Fruit fly (Drosophila melanogaster) whole organism, embryonic: ENCODE data around the gene Ilp7.

Experiments
- B-H1 ChIP-seq: fragments of 200-800 bp; sonication (Bioruptor generic); IDR thresholded peaks from 3 replicates; pipeline ENCODE4 v1.3.6; 2022; ENCODE audit warnings: missing biosample characterization, missing genetic modification characterization
- Bdp1 ChIP-seq: fragments of 200-800 bp; sonication (Bioruptor generic); optimal IDR thresholded peaks from 3 replicates; lab custom pipeline; 2016; ENCODE audit warnings: missing biosample characterization, missing genetic modification characterization
- CG1024 ChIP-seq: fragments of 200-800 bp; sonication (Bioruptor generic); IDR thresholded peaks from 2 replicates; pipeline ENCODE4 v1.3.6; 2022; ENCODE audit warnings: missing biosample characterization, missing genetic modification characterization
- CG11247 ChIP-seq: fragments of 200-800 bp; sonication (Bioruptor generic); IDR thresholded peaks from 2 replicates; pipeline ENCODE4 v1.3.6; 2022; ENCODE audit warnings: missing biosample characterization, missing genetic modification characterization
- CG11504 ChIP-seq: fragments of 200-800 bp; sonication (Bioruptor generic); optimal IDR thresholded peaks from 3 replicates; lab custom pipeline; 2019; ENCODE audit warnings: missing biosample characterization, mild to moderate bottlenecking, missing genetic modification characterization, moderate library complexity
- CG11696 ChIP-seq: fragments of 200-800 bp; sonication (Bioruptor generic); IDR thresholded peaks from 2 replicates; pipeline ENCODE4 v1.3.6; 2022; ENCODE audit warnings: missing biosample characterization, missing genetic modification characterization
- CG12744 ChIP-seq: fragments of 200-800 bp; sonication (Bioruptor generic); optimal IDR thresholded peaks from 2 replicates; lab custom pipeline; 2016; ENCODE audit warnings: missing biosample characterization, missing genetic modification characterization
- CG12942 ChIP-seq: fragments of 200-800 bp; sonication (Bioruptor generic); optimal IDR thresholded peaks from 3 replicates; lab custom pipeline; 2016; ENCODE audit warnings: missing biosample characterization, missing genetic modification characterization
- CG14050 ChIP-seq: fragments of 200-800 bp; sonication (Bioruptor generic); IDR thresholded peaks from 3 replicates; pipeline ENCODE4 v1.3.6; 2022; ENCODE audit warnings: missing biosample characterization, missing genetic modification characterization
- CG14667 ChIP-seq: fragments of 200-800 bp; sonication (Bioruptor generic); IDR thresholded peaks from 2 replicates; pipeline ENCODE4 v1.3.6; 2022; ENCODE audit warnings: missing biosample characterization, missing genetic modification characterization
- CG15073 ChIP-seq: fragments of 200-800 bp; sonication (Bioruptor generic); optimal IDR thresholded peaks from 2 replicates; lab custom pipeline; 2016; ENCODE audit warnings: missing biosample characterization, missing genetic modification characterization
- CG1647 ChIP-seq: fragments of 200-800 bp; sonication (Bioruptor generic); optimal IDR thresholded peaks from 3 replicates; lab custom pipeline; 2016; ENCODE audit warnings: missing biosample characterization, missing genetic modification characterization
- CG17568 ChIP-seq: fragments of 200-800 bp; sonication (Bioruptor generic); optimal IDR thresholded peaks from 2 replicates; lab custom pipeline; 2018; ENCODE audit warnings: missing biosample characterization, mild to moderate bottlenecking, missing genetic modification characterization, moderate library complexity
- CG18476 ChIP-seq: fragments of 200-800 bp; sonication (Bioruptor generic); optimal IDR thresholded peaks from 2 replicates; lab custom pipeline; 2016; ENCODE audit warnings: missing biosample characterization, mild to moderate bottlenecking, missing genetic modification characterization
- CG2199 ChIP-seq: fragments of 200-800 bp; sonication (Bioruptor generic); IDR thresholded peaks from 3 replicates; pipeline ENCODE4 v1.3.6; 2022; ENCODE audit warnings: missing biosample characterization, missing genetic modification characterization
- CG30431 ChIP-seq: fragments of 200-800 bp; sonication (Bioruptor generic); optimal IDR thresholded peaks from 2 replicates; lab custom pipeline; 2017; ENCODE audit warnings: missing biosample characterization, missing genetic modification characterization
- CG31224 ChIP-seq: fragments of 200-800 bp; sonication (Bioruptor generic); IDR thresholded peaks from 2 replicates; pipeline ENCODE4 v1.3.6; 2022; ENCODE audit warnings: missing biosample characterization, missing genetic modification characterization
- CG31365 ChIP-seq: fragments of 200-800 bp; sonication (Bioruptor generic); optimal IDR thresholded peaks from 2 replicates; lab custom pipeline; 2018; ENCODE audit warnings: missing biosample characterization, mild to moderate bottlenecking, missing genetic modification characterization
- CG32772 ChIP-seq: fragments of 200-800 bp; sonication (Bioruptor generic); IDR thresholded peaks from 2 replicates; pipeline ENCODE4 v1.3.6; 2022; ENCODE audit warnings: missing biosample characterization, missing genetic modification characterization
- CG3726 ChIP-seq: fragments of 200-800 bp; sonication (Bioruptor generic); IDR thresholded peaks from 3 replicates; pipeline ENCODE4, ENCODE4 v1.3.6; 2022; ENCODE audit warnings: missing biosample characterization, missing genetic modification characterization
- CG3995 ChIP-seq: fragments of 200-800 bp; sonication (Bioruptor generic); optimal IDR thresholded peaks from 3 replicates; lab custom pipeline; 2016; ENCODE audit warnings: missing biosample characterization, missing genetic modification characterization
- CG9797 ChIP-seq: fragments of 200-800 bp; sonication (Bioruptor generic); optimal IDR thresholded peaks from 3 replicates; lab custom pipeline; 2018; ENCODE audit warnings: missing biosample characterization, mild to moderate bottlenecking, missing genetic modification characterization
- E2f1 ChIP-seq: fragments of 200-800 bp; sonication (Bioruptor generic); IDR thresholded peaks from 2 replicates; pipeline ENCODE4 v1.3.6; 2022; ENCODE audit warnings: missing biosample characterization, missing genetic modification characterization
- HHEX ChIP-seq: fragments of 200-800 bp; sonication (Bioruptor generic); optimal IDR thresholded peaks from 3 replicates; lab custom pipeline; 2017; ENCODE audit warnings: missing biosample characterization, mild to moderate bottlenecking, missing genetic modification characterization, missing genetic modification reagents
- Kr ChIP-seq: fragments of 200-800 bp; sonication (Bioruptor generic); optimal IDR thresholded peaks from 2 replicates; lab custom pipeline; 2017; ENCODE audit warnings: missing biosample characterization, mild to moderate bottlenecking, missing genetic modification characterization
- Lim3 ChIP-seq: fragments of 200-800 bp; sonication (Bioruptor generic); IDR thresholded peaks from 2 replicates; pipeline ENCODE4 v1.3.6; 2022; ENCODE audit warnings: missing biosample characterization, missing genetic modification characterization
- NfI ChIP-seq: fragments of 200-800 bp; sonication (Bioruptor generic); optimal IDR thresholded peaks from 3 replicates; lab custom pipeline; 2018; ENCODE audit warnings: missing biosample characterization, mild to moderate bottlenecking, missing genetic modification characterization, moderate library complexity
- Rfx ChIP-seq: fragments of 200-800 bp; sonication (Bioruptor generic); IDR thresholded peaks from 2 replicates; pipeline ENCODE4 v1.3.6; 2022; ENCODE audit warnings: missing biosample characterization, missing genetic modification characterization
- TFAM ChIP-seq: fragments of 200-800 bp; sonication (Bioruptor generic); optimal IDR thresholded peaks from 2 replicates; lab custom pipeline; 2017; ENCODE audit warnings: missing biosample characterization, missing genetic modification characterization, inconsistent platforms
- da ChIP-seq: fragments of 200-800 bp; sonication (Bioruptor generic); optimal IDR thresholded peaks from 2 replicates; lab custom pipeline; 2016; ENCODE audit warnings: missing biosample characterization, missing genetic modification characterization
- danr ChIP-seq: fragments of 200-800 bp; sonication (Bioruptor generic); IDR thresholded peaks from 2 replicates; pipeline ENCODE4 v1.3.6; 2022; ENCODE audit warnings: missing biosample characterization, missing genetic modification characterization
- dmrt99B ChIP-seq: fragments of 200-800 bp; sonication (Bioruptor generic); optimal IDR thresholded peaks from 2 replicates; lab custom pipeline; 2018; ENCODE audit warnings: missing biosample characterization, mild to moderate bottlenecking, missing genetic modification characterization, moderate library complexity
- eve ChIP-seq, 2 experiments: fragments of >200 bp; optimal IDR thresholded peaks; 2 replicates each; lab custom pipeline; 2017; ENCODE audit warnings: missing biosample characterization in 2 of 2, missing genetic modification characterization in 2 of 2
- exex ChIP-seq: fragments of 200-800 bp; sonication (Bioruptor generic); optimal IDR thresholded peaks from 4 replicates; lab custom pipeline; 2018; ENCODE audit warnings: missing biosample characterization, mild to moderate bottlenecking, missing genetic modification characterization, moderate library complexity
- fu2 ChIP-seq: fragments of 200-800 bp; sonication (Bioruptor generic); optimal IDR thresholded peaks from 2 replicates; lab custom pipeline; 2016; ENCODE audit warnings: missing biosample characterization, missing genetic modification characterization
- gcm ChIP-seq: fragments of 200-800 bp; sonication (Bioruptor generic); optimal IDR thresholded peaks from 2 replicates; lab custom pipeline; 2019; ENCODE audit warnings: missing biosample characterization, mild to moderate bottlenecking, missing genetic modification characterization, moderate library complexity
- gsb ChIP-seq: fragments of 200-800 bp; sonication (Bioruptor generic); IDR thresholded peaks from 2 replicates; pipeline ENCODE4 v1.3.6; 2022; ENCODE audit warnings: missing biosample characterization, missing genetic modification characterization
- hb ChIP-seq: fragments of 200-800 bp; sonication (Bioruptor generic); IDR thresholded peaks from 3 replicates; pipeline ENCODE4 v1.3.6; 2022; ENCODE audit warnings: missing biosample characterization, missing genetic modification characterization; ENCODE audit not compliant: partially characterized antibody
- ind ChIP-seq: fragments of 200-800 bp; sonication (Bioruptor generic); optimal IDR thresholded peaks from 3 replicates; lab custom pipeline; 2016; ENCODE audit warnings: missing biosample characterization, missing genetic modification characterization
- inv ChIP-seq: fragments of 200-800 bp; sonication (Bioruptor generic); IDR thresholded peaks from 2 replicates; pipeline ENCODE4 v1.3.6; 2022; ENCODE audit warnings: missing biosample characterization, missing genetic modification characterization; ENCODE audit not compliant: partially characterized antibody
- mirr ChIP-seq: fragments of 200-800 bp; sonication (Bioruptor generic); optimal IDR thresholded peaks from 3 replicates; lab custom pipeline; 2018; ENCODE audit warnings: missing biosample characterization, mild to moderate bottlenecking, missing genetic modification characterization
- nom ChIP-seq: fragments of 200-800 bp; sonication (Bioruptor generic); optimal IDR thresholded peaks from 2 replicates; lab custom pipeline; 2017; ENCODE audit warnings: missing biosample characterization, missing genetic modification characterization, mild to moderate bottlenecking, moderate library complexity, missing genetic modification reagents
- oc ChIP-seq: fragments of 200-800 bp; sonication (Bioruptor generic); optimal IDR thresholded peaks from 2 replicates; lab custom pipeline; 2018; ENCODE audit warnings: missing biosample characterization, mild to moderate bottlenecking, missing genetic modification characterization, moderate library complexity
- odd ChIP-seq: fragments of 200-800 bp; sonication (Bioruptor generic); optimal IDR thresholded peaks from 2 replicates; lab custom pipeline; 2017; ENCODE audit warnings: missing biosample characterization, mild to moderate bottlenecking, missing genetic modification characterization
- pita ChIP-seq: fragments of 200-800 bp; sonication (Bioruptor generic); optimal IDR thresholded peaks from 2 replicates; lab custom pipeline; 2017; ENCODE audit warnings: missing biosample characterization, mild to moderate bottlenecking, missing genetic modification characterization
- pzg ChIP-seq: fragments of 200-800 bp; sonication (Bioruptor generic); optimal IDR thresholded peaks from 3 replicates; lab custom pipeline; 2018; ENCODE audit warnings: missing biosample characterization, mild to moderate bottlenecking, missing genetic modification characterization, moderate library complexity
- sc ChIP-seq, 3 experiments: fragments of >200 bp in 2 of 3; fragments of 200-800 bp in 1 of 3; sonication (Bioruptor generic) in 1 of 3; optimal IDR thresholded peaks; 2 replicates in 2 of 3; 3 replicates in 1 of 3; lab custom pipeline; 2017; ENCODE audit warnings: mild to moderate bottlenecking in 1 of 3, missing biosample characterization in 1 of 3, missing genetic modification characterization in 1 of 3, missing genetic modification reagents in 1 of 3
- so ChIP-seq: fragments of 200-800 bp; sonication (Bioruptor generic); IDR thresholded peaks from 3 replicates; pipeline ENCODE4 v1.3.6; 2022; ENCODE audit warnings: missing biosample characterization, missing genetic modification characterization
- sob ChIP-seq: fragments of 200-800 bp; sonication (Bioruptor generic); IDR thresholded peaks from 2 replicates; pipeline ENCODE4 v1.3.6; 2022; ENCODE audit warnings: missing biosample characterization, missing genetic modification characterization
- trem ChIP-seq: fragments of 200-800 bp; optimal IDR thresholded peaks from 3 replicates; lab custom pipeline; 2019; ENCODE audit warnings: missing biosample characterization, mild to moderate bottlenecking, missing genetic modification characterization, moderate library complexity

Gene Ilp7

DNA sequence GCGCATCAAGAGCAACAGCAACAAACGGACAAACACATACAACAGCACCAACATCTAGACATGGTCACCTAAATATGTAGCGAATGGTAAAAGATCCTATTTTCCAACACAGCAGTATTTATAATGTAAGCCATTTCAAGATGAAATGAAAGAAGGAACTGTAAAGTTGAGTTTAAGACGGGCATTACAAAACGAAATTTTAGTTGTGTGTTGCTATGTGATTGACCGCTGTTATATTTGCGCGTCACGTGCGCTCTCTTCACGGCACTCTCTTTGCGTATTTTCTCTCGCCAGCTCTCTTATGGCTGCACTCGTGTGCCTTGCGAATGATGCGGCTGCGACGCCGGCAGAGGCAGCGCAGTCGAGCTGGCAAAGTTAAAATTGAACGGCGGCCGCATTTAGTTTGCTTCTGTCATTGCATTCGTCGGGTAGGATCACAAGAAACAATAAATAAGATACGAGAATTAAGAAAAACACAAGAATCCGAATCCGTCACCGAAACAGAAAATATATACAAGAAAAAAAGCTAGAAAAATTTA is 20.5 kb downstream of the Ilp7 start (continued):
- TF ChIP-seq Rfx (GFP tag; lab: Robert Waterston, UW) (peak; percentile 61), sc (optimal IDR thresholded peaks at IDR 0.05; lab: Kevin White, UChicago) (no peak), sc (GFP tag; optimal IDR thresholded peaks at IDR 0.05; lab: Kevin White, UChicago) (peak; percentile 62), CG31224 (no peak), CG12744 (GFP tag; lab: Kevin White, UChicago) (no peak), CG14050 (GFP tag; lab: Robert Waterston, UW) (no peak), dmrt99B (tag; lab: Kevin White, UChicago) (peak; percentile 69), CG12942 (GFP tag; lab: Kevin White, UChicago) (peak; percentile 64), hb (GFP tag; lab: Robert Waterston, UW) (no peak), mirr (GFP tag; lab: Kevin White, UChicago) (no peak), Lim3 (GFP tag; lab: Robert Waterston, UW) (no peak), B-H1 (GFP tag; lab: Robert Waterston, UW) (peak; percentile 46; the same call in 2 of the 3 replicates), CG9797 (GFP tag; lab: Kevin White, UChicago) (no peak), fu2 (GFP tag; lab: Kevin White, UChicago) (peak; percentile 33), CG3995 (no peak), CG1024 (GFP tag; lab: Robert Waterston, UW) (peak; percentile 32; the same call in 1 of the 2 replicates), sob (GFP tag; lab: Robert Waterston, UW) (peak; percentile 51; the same call in 1 of the 2 replicates), nom (GFP tag; lab: Kevin White, UChicago) (peak; percentile 35), Kr (no peak), odd (GFP tag; lab: Kevin White, UChicago) (peak; percentile 23), CG1647 (peak; percentile 55), gcm (GFP tag; lab: Kevin White, UChicago) (peak; percentile 41), CG17568 (GFP tag; lab: Kevin White, UChicago) (no peak), oc (tag; lab: Kevin White, UChicago) (peak; percentile 63), E2f1 (peak; percentile 35; the same call in 1 of the 2 replicates), TFAM (no peak), CG11696 (peak; percentile 99), CG18476 (GFP tag; lab: Kevin White, UChicago) (peak; percentile 25), pzg (GFP tag; lab: Kevin White, UChicago) (no peak), CG31365 (no peak), CG3726 (GFP tag; lab: Robert Waterston, UW) (0 out of 3 replicates have a peak, but pooled peaks have one; percentile 33), so (GFP tag; lab: Robert Waterston, UW) (0 out of 3 replicates have a peak, but pooled peaks have one; percentile 34), pita (GFP tag; lab: Kevin White, UChicago) (no peak), eve (GFP tag; optimal IDR thresholded peaks at IDR 0.05; lab: Kevin White, UChicago) (peak in 1 of 2 experiments; percentile 34), NfI (GFP tag; lab: Kevin White, UChicago) (peak; percentile 54), CG32772 (GFP tag; lab: Robert Waterston, UW) (peak; percentile 37; the same call in 1 of the 2 replicates), exex (tag; lab: Kevin White, UChicago) (no peak), CG11247 (no peak), trem (tag; lab: Kevin White, UChicago) (peak; percentile 23), gsb (no peak), Bdp1 (peak; percentile 24), CG11504 (tag; lab: Kevin White, UChicago) (peak; percentile 75), inv (GFP tag; lab: Robert Waterston, UW) (no peak), HHEX (GFP tag; lab: Kevin White, UChicago) (peak; percentile 9), CG14667 (GFP tag; lab: Robert Waterston, UW) (0 out of 2 replicates have a peak, but pooled peaks have one; percentile 21), ind (peak; percentile 58), CG15073 (GFP tag; lab: Kevin White, UChicago) (no peak), CG2199 (GFP tag; lab: Robert Waterston, UW) (0 out of 3 replicates have a peak, but pooled peaks have one; percentile 22), danr (GFP tag; lab: Robert Waterston, UW) (no peak), da (GFP tag; lab: Kevin White, UChicago) (no peak), CG30431 (GFP tag; lab: Kevin White, UChicago) (peak; percentile 14)
